Worm (Caenorhabditis elegans) whole organism, L2 larva: ENCODE measurements around the gene B0280.9.
A peak's percentile ranks its signal among the peaks of the same experiment; 100 is the strongest.

ENCODE experiments used
- C34F6.9 ChIP-seq: fragments of 150-350 bp; optimal IDR thresholded peaks from 2 replicates; lab custom pipeline; 2014; ENCODE audit warnings: missing biosample characterization, missing genetic modification characterization
- F13H6.1 ChIP-seq: sonication (generic microtip); optimal IDR thresholded peaks from 2 replicates; lab custom pipeline; 2016; ENCODE audit warnings: missing genetic modification characterization, missing compliant biosample characterization
- R02D3.7 ChIP-seq: fragments of 150-350 bp; optimal IDR thresholded peaks from 2 replicates; lab custom pipeline; 2014; ENCODE audit warnings: missing biosample characterization, missing genetic modification characterization
- Y55F3AM.14 ChIP-seq: fragments of 200-800 bp; sonication (Bioruptor generic); optimal IDR thresholded peaks from 2 replicates; lab custom pipeline; 2018; ENCODE audit warnings: mild to moderate bottlenecking, missing genetic modification characterization, missing compliant biosample characterization
- ZK546.5 ChIP-seq: sonication (generic microtip); optimal IDR thresholded peaks from 2 replicates; lab custom pipeline; 2017; ENCODE audit warnings: missing biosample characterization, missing genetic modification characterization
- alr-1 ChIP-seq: fragments of 150-350 bp; optimal IDR thresholded peaks from 2 replicates; lab custom pipeline; 2014; ENCODE audit warnings: missing biosample characterization, missing genetic modification characterization
- aly-2 ChIP-seq: fragments of 150-350 bp; optimal IDR thresholded peaks from 2 replicates; lab custom pipeline; 2014; ENCODE audit warnings: missing biosample characterization, missing genetic modification characterization
- ama-1 ChIP-seq: fragments of 150-350 bp; optimal IDR thresholded peaks from 2 replicates; lab custom pipeline; 2018; ENCODE audit warnings: inconsistent platforms
- blmp-1 ChIP-seq: sonication (generic microtip); optimal IDR thresholded peaks from 2 replicates; lab custom pipeline; 2017; ENCODE audit warnings: missing genetic modification characterization, mild to moderate bottlenecking, missing compliant biosample characterization, antibody characterized with exemption, moderate library complexity; ENCODE audit not compliant: insufficient read depth
- ceh-16 ChIP-seq: fragments of 150-350 bp; optimal IDR thresholded peaks from 2 replicates; lab custom pipeline; 2014; ENCODE audit warnings: missing biosample characterization, missing genetic modification characterization
- ceh-82 ChIP-seq: fragments of 150-350 bp; optimal IDR thresholded peaks from 2 replicates; lab custom pipeline; 2014; ENCODE audit warnings: missing biosample characterization, missing genetic modification characterization
- crh-2 ChIP-seq: sonication (generic microtip); optimal IDR thresholded peaks from 2 replicates; lab custom pipeline; 2017; ENCODE audit warnings: missing biosample characterization, missing genetic modification characterization
- dmd-4 ChIP-seq: sonication (generic microtip); optimal IDR thresholded peaks from 2 replicates; lab custom pipeline; 2017; ENCODE audit warnings: missing biosample characterization, missing genetic modification characterization
- egl-27 ChIP-seq: sonication (generic microtip); optimal IDR thresholded peaks from 3 replicates; lab custom pipeline; 2017; ENCODE audit warnings: missing biosample characterization, missing genetic modification reagents, missing genetic modification characterization
- elt-1 ChIP-seq: fragments of 150-350 bp; optimal IDR thresholded peaks from 2 replicates; lab custom pipeline; 2014; ENCODE audit warnings: missing biosample characterization, missing genetic modification characterization
- elt-3 ChIP-seq: sonication (generic microtip); optimal IDR thresholded peaks from 2 replicates; lab custom pipeline; 2017; ENCODE audit warnings: missing biosample characterization, missing genetic modification characterization
- fos-1 ChIP-seq: fragments of 150-350 bp; optimal IDR thresholded peaks from 2 replicates; lab custom pipeline; 2014; ENCODE audit warnings: missing biosample characterization, missing genetic modification characterization
- gmeb-1 ChIP-seq: fragments of 150-350 bp; optimal IDR thresholded peaks from 2 replicates; lab custom pipeline; 2014; ENCODE audit warnings: missing biosample characterization, missing genetic modification characterization
- lin-11 ChIP-seq: fragments of 150-350 bp; sonication (generic microtip); optimal IDR thresholded peaks from 2 replicates; lab custom pipeline; 2014; ENCODE audit warnings: missing biosample characterization, missing genetic modification characterization, inconsistent platforms, mixed read lengths
- lin-13 ChIP-seq: fragments of 150-350 bp; optimal IDR thresholded peaks from 2 replicates; lab custom pipeline; 2014; ENCODE audit warnings: missing biosample characterization, missing genetic modification reagents, missing genetic modification characterization
- lsy-2 ChIP-seq, 2 experiments: fragments of 150-350 bp in 1 of 2; sonication (generic microtip) in 1 of 2; optimal IDR thresholded peaks; 2 replicates each; lab custom pipeline; 2014 to 2017; ENCODE audit warnings: missing biosample characterization in 2 of 2, missing genetic modification characterization in 2 of 2
- mab-5 ChIP-seq: fragments of 150-350 bp; optimal IDR thresholded peaks from 2 replicates; lab custom pipeline; 2014; ENCODE audit warnings: missing biosample characterization, missing genetic modification characterization
- mbf-1 ChIP-seq: sonication (generic microtip); optimal IDR thresholded peaks from 2 replicates; lab custom pipeline; 2017; ENCODE audit warnings: missing biosample characterization, missing genetic modification characterization
- mdl-1 ChIP-seq, 2 experiments: fragments of 150-350 bp in 1 of 2; sonication (generic microtip) in 1 of 2; optimal IDR thresholded peaks; 2 replicates each; lab custom pipeline; 2017; ENCODE audit warnings: missing biosample characterization in 2 of 2, missing genetic modification characterization in 2 of 2
- nhr-10 ChIP-seq: sonication (generic microtip); optimal IDR thresholded peaks from 2 replicates; lab custom pipeline; 2017; ENCODE audit warnings: missing biosample characterization, missing genetic modification characterization
- nhr-11 ChIP-seq: fragments of 150-350 bp; optimal IDR thresholded peaks from 2 replicates; lab custom pipeline; 2014; ENCODE audit warnings: missing biosample characterization, missing genetic modification characterization
- nhr-129 ChIP-seq: fragments of 150-350 bp; optimal IDR thresholded peaks from 2 replicates; lab custom pipeline; 2014; ENCODE audit warnings: missing biosample characterization, missing genetic modification characterization
- nhr-21 ChIP-seq: fragments of 150-350 bp; optimal IDR thresholded peaks from 2 replicates; lab custom pipeline; 2014; ENCODE audit warnings: missing biosample characterization, missing genetic modification characterization
- nhr-23 ChIP-seq: fragments of 150-350 bp; optimal IDR thresholded peaks from 2 replicates; lab custom pipeline; 2014; ENCODE audit warnings: missing biosample characterization, missing genetic modification reagents, missing genetic modification characterization
- nhr-237 ChIP-seq: fragments of 150-350 bp; optimal IDR thresholded peaks from 2 replicates; lab custom pipeline; 2014; ENCODE audit warnings: missing biosample characterization, missing genetic modification characterization
- nhr-25 ChIP-seq: fragments of 150-350 bp; sonication (generic microtip); optimal IDR thresholded peaks from 3 replicates; lab custom pipeline; 2014; ENCODE audit warnings: missing biosample characterization, missing genetic modification characterization
- nhr-6 ChIP-seq: fragments of 150-350 bp; optimal IDR thresholded peaks from 2 replicates; lab custom pipeline; 2014; ENCODE audit warnings: missing biosample characterization, missing genetic modification characterization
- peb-1 ChIP-seq: fragments of 150-350 bp; optimal IDR thresholded peaks from 2 replicates; lab custom pipeline; 2014; ENCODE audit warnings: missing biosample characterization, missing genetic modification characterization
- sem-4 ChIP-seq: fragments of 150-350 bp; optimal IDR thresholded peaks from 2 replicates; lab custom pipeline; 2014; ENCODE audit warnings: missing biosample characterization, missing genetic modification reagents, missing genetic modification characterization
- skn-1 ChIP-seq: sonication (generic microtip); optimal IDR thresholded peaks from 2 replicates; lab custom pipeline; 2017; ENCODE audit warnings: missing biosample characterization, missing genetic modification characterization
- sma-9 ChIP-seq, 2 experiments: fragments of 150-350 bp in 1 of 2; sonication (generic microtip) in 1 of 2; optimal IDR thresholded peaks; 2 replicates each; lab custom pipeline; 2014 to 2016; ENCODE audit warnings: missing genetic modification characterization in 2 of 2, mild to moderate bottlenecking in 1 of 2, missing biosample characterization in 1 of 2, missing compliant biosample characterization in 1 of 2, missing genetic modification reagents in 1 of 2, moderate library complexity in 1 of 2
- unc-39 ChIP-seq: fragments of 150-350 bp; optimal IDR thresholded peaks from 2 replicates; lab custom pipeline; 2014; ENCODE audit warnings: missing biosample characterization, missing genetic modification characterization
- unc-55 ChIP-seq: fragments of 150-350 bp; sonication (generic microtip); optimal IDR thresholded peaks from 3 replicates; lab custom pipeline; 2014; ENCODE audit warnings: missing biosample characterization, missing genetic modification reagents, missing genetic modification characterization
- unc-62 ChIP-seq: fragments of 150-350 bp; optimal IDR thresholded peaks from 2 replicates; lab custom pipeline; 2014; ENCODE audit warnings: missing biosample characterization, missing genetic modification reagents, missing genetic modification characterization
- ztf-1 ChIP-seq: fragments of 200-800 bp; sonication (Bioruptor generic); conservative IDR thresholded peaks from 2 replicates; pipeline ENCODE4 v1.3.6; 2022; ENCODE audit warnings: missing genetic modification characterization, missing compliant biosample characterization
- ztf-4 ChIP-seq: fragments of 150-350 bp; optimal IDR thresholded peaks from 2 replicates; lab custom pipeline; 2014; ENCODE audit warnings: missing biosample characterization, missing genetic modification characterization

Gene B0280.9

ce11 chrIII:7095156-7095555 is 27.5 kb downstream of the B0280.9 start, which contains the start of gene nhr-9:
TSS of gene nhr-9 (plus strand) at chrIII:7095462.
- TF ChIP-seq crh-2 (no peak), sma-9 (GFP tag; optimal IDR thresholded peaks at IDR 0.05; lab: Kevin White, UChicago) (peak; percentile 20), sma-9 (tag; optimal IDR thresholded peaks at IDR 0.05; lab: Kevin White, UChicago) (no peak), lin-11 (tag; lab: Kevin White, UChicago) (no peak), ZK546.5 (no peak), nhr-25 (tag; lab: Kevin White, UChicago) (no peak), alr-1 (tag; lab: Kevin White, UChicago) (no peak), unc-55 (GFP tag; lab: Kevin White, UChicago) (no peak), lsy-2 (tag; optimal IDR thresholded peaks at IDR 0.05; lab: Kevin White, UChicago) (peak in 1 of 2 experiments; percentile 4), fos-1 (tag; lab: Kevin White, UChicago) (no peak), egl-27 (tag; lab: Kevin White, UChicago) (no peak), mab-5 (tag; lab: Kevin White, UChicago) (no peak), mbf-1 (tag; lab: Kevin White, UChicago) (no peak)

ce11 chrIII:7091042-7091441 is 31.7 kb downstream of the B0280.9 start, which contains the start of gene ZK418.2:
TSS of gene ZK418.2 (plus strand) at chrIII:7091342.
- TF ChIP-seq ceh-82: no peak
- no peak for TF ChIP-seq nhr-129 (tag; lab: Kevin White, UChicago)
- no peak for TF ChIP-seq nhr-6 (tag; lab: Kevin White, UChicago)
- no peak for TF ChIP-seq ZK546.5
- TF ChIP-seq unc-39: no peak
- no peak for TF ChIP-seq gmeb-1 (tag; lab: Kevin White, UChicago)
- no peak for TF ChIP-seq blmp-1 (tag; lab: Kevin White, UChicago)
- no peak for TF ChIP-seq mdl-1 (tag; optimal IDR thresholded peaks at IDR 0.05; lab: Kevin White, UChicago)
- no peak for TF ChIP-seq nhr-25 (tag; lab: Kevin White, UChicago)
- no peak for TF ChIP-seq R02D3.7 (tag; lab: Kevin White, UChicago)
- no peak for TF ChIP-seq elt-1
- no peak for TF ChIP-seq ztf-1 (GFP tag; lab: Robert Waterston, UW)
- TF ChIP-seq lin-13: no peak
- TF ChIP-seq Y55F3AM.14 (GFP tag; lab: Kevin White, UChicago): no peak
- no peak for TF ChIP-seq lin-11 (tag; lab: Kevin White, UChicago)
- no peak for TF ChIP-seq unc-62
- TF ChIP-seq nhr-23 (tag; lab: Kevin White, UChicago): no peak
- TF ChIP-seq, all 48 proteins: peak for 0

ce11 chrIII:7090545-7090944 is 32.1 kb downstream of the B0280.9 start, which contains the start of gene ZK418.10:
TSS of gene ZK418.10 (minus strand) at chrIII:7090692.
- peak; percentile 16 for TF ChIP-seq nhr-21 (tag; lab: Kevin White, UChicago)
- peak; percentile 33 for TF ChIP-seq C34F6.9 (tag; lab: Kevin White, UChicago)
- no peak for TF ChIP-seq unc-62
- peak in 1 of 2 experiments; percentile 16 for TF ChIP-seq lsy-2 (tag; optimal IDR thresholded peaks at IDR 0.05; lab: Kevin White, UChicago)
- TF ChIP-seq sma-9 (GFP tag; optimal IDR thresholded peaks at IDR 0.05; lab: Kevin White, UChicago): peak; percentile 5
- TF ChIP-seq sma-9 (tag; optimal IDR thresholded peaks at IDR 0.05; lab: Kevin White, UChicago): no peak

- no peak for TF ChIP-seq unc-39
- TF ChIP-seq alr-1 (tag; lab: Kevin White, UChicago): no peak
- TF ChIP-seq R02D3.7 (tag; lab: Kevin White, UChicago): no peak
- TF ChIP-seq peb-1 (tag; lab: Kevin White, UChicago): no peak
- no peak for TF ChIP-seq nhr-237 (tag; lab: Kevin White, UChicago)
- no peak for TF ChIP-seq elt-1
- peak; percentile 59 for TF ChIP-seq crh-2
- peak; percentile 50 for TF ChIP-seq fos-1 (tag; lab: Kevin White, UChicago)
- no peak for TF ChIP-seq skn-1 (tag; lab: Kevin White, UChicago)
- TF ChIP-seq nhr-21 (tag; lab: Kevin White, UChicago): peak; percentile 8
- no peak for TF ChIP-seq aly-2 (tag; lab: Kevin White, UChicago)
- TF ChIP-seq sma-9 (GFP tag; optimal IDR thresholded peaks at IDR 0.05; lab: Kevin White, UChicago): peak; percentile 66
- TF ChIP-seq sma-9 (tag; optimal IDR thresholded peaks at IDR 0.05; lab: Kevin White, UChicago): no peak
- peak; percentile 65 for TF ChIP-seq gmeb-1 (tag; lab: Kevin White, UChicago)
- TF ChIP-seq ceh-16 (tag; lab: Kevin White, UChicago): no peak
- no peak for TF ChIP-seq mbf-1 (tag; lab: Kevin White, UChicago)
- no peak for TF ChIP-seq ama-1 (lab: Kevin White, UChicago)
- TF ChIP-seq unc-55 (GFP tag; lab: Kevin White, UChicago): peak; percentile 70
- TF ChIP-seq nhr-11 (tag; lab: Kevin White, UChicago): no peak
- TF ChIP-seq unc-62: no peak
- TF ChIP-seq mdl-1 (tag; optimal IDR thresholded peaks at IDR 0.05; lab: Kevin White, UChicago): no peak
- no peak for TF ChIP-seq elt-3
- TF ChIP-seq F13H6.1: peak; percentile 69
- no peak for TF ChIP-seq ceh-82
- TF ChIP-seq mab-5 (tag; lab: Kevin White, UChicago): no peak
- no peak for TF ChIP-seq dmd-4 (tag; lab: Kevin White, UChicago)
- no peak for TF ChIP-seq ZK546.5
- TF ChIP-seq C34F6.9 (tag; lab: Kevin White, UChicago): peak; percentile 66
- peak; percentile 22 to 86 for TF ChIP-seq lsy-2 (tag; optimal IDR thresholded peaks at IDR 0.05; lab: Kevin White, UChicago)
- no peak for TF ChIP-seq blmp-1 (tag; lab: Kevin White, UChicago)
- no peak for TF ChIP-seq ztf-4 (tag; lab: Kevin White, UChicago)
- TF ChIP-seq sem-4 (tag; lab: Kevin White, UChicago): no peak
- no peak for TF ChIP-seq nhr-23 (tag; lab: Kevin White, UChicago)
- TF ChIP-seq lin-13: peak; percentile 76
- TF ChIP-seq nhr-10 (tag; lab: Kevin White, UChicago): no peak
- TF ChIP-seq nhr-25 (tag; lab: Kevin White, UChicago): no peak
These were observed 34.9 kb downstream of the B0280.9 start, which contains the start of gene fubl-2 for ce11 chrIII:7087691-7088323. TSS of gene fubl-2 (minus strand) at chrIII:7087741.
